Worm (Caenorhabditis elegans) whole organism, young adult: ENCODE results near the gene B0228.7.

Source experiments
- T07F8.4 ChIP-seq: sonication (generic microtip); optimal IDR thresholded peaks from 2 replicates; lab custom pipeline; 2016; ENCODE audit warnings: mild to moderate bottlenecking, missing genetic modification characterization, moderate library complexity, missing compliant biosample characterization
- attf-3 ChIP-seq: fragments of 200-800 bp; sonication (Bioruptor generic); conservative IDR thresholded peaks from 2 replicates; pipeline ENCODE4 v1.3.6; 2022; ENCODE audit warnings: missing genetic modification reagents, missing genetic modification characterization, missing compliant biosample characterization
- attf-6 ChIP-seq: fragments of 200-800 bp; sonication (Bioruptor generic); IDR thresholded peaks from 2 replicates; pipeline ENCODE4 v1.3.6; 2022; ENCODE audit warnings: missing genetic modification reagents, missing genetic modification characterization, missing compliant biosample characterization
- efl-1 ChIP-seq: fragments of 150-350 bp; optimal IDR thresholded peaks from 2 replicates; lab custom pipeline; 2014; ENCODE audit warnings: missing biosample characterization, missing genetic modification reagents, missing genetic modification characterization
- pha-4 ChIP-seq: fragments of 150-350 bp; sonication (generic microtip); optimal IDR thresholded peaks from 2 replicates; lab custom pipeline; 2014; ENCODE audit warnings: missing biosample characterization, missing genetic modification reagents, missing genetic modification characterization
- tlf-1 ChIP-seq: fragments of 200-800 bp; sonication (Bioruptor generic); optimal IDR thresholded peaks from 2 replicates; lab custom pipeline; 2018; ENCODE audit warnings: mild to moderate bottlenecking, missing genetic modification characterization, missing compliant biosample characterization
- ztf-28 ChIP-seq: fragments of 200-800 bp; sonication (Bioruptor generic); IDR thresholded peaks from 2 replicates; pipeline ENCODE4 v1.3.6; 2022; ENCODE audit warnings: missing genetic modification reagents, missing genetic modification characterization, missing compliant biosample characterization

ce11 chrII:7719039-7719438 is 39.8 kb downstream of the B0228.7 start:
- TF ChIP-seq T07F8.4 (tag; lab: Kevin White, UChicago) (no peak), ztf-28 (GFP tag; lab: Robert Waterston, UW) (no peak), efl-1 (GFP tag; lab: Kevin White, UChicago) (no peak), attf-3 (no peak), attf-6 (GFP tag; lab: Robert Waterston, UW) (no peak), tlf-1 (GFP tag; lab: Kevin White, UChicago) (no peak), pha-4 (tag; lab: Kevin White, UChicago) (no peak)
